3 fruit fly cellular contexts compared by ENCODE assay signal in the genomic region with DNA sequence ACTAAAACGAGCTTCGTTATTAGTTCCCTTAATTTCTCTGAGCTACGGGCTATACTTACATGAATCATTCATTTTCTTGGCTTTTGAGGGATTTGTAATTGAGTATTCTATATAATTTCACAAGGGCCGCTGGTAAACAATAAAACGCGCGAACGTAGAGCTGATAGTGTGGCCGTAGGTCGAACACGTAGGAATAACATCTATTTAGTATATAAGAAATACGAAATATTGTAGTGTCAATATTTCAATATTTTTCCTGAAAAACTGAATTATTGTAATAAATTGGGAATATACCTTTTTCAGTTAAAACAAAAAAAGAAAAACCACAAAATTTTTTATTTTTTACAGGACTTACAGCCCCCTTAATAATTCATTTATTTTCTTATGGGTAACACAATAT.
TF ChIP-seq lines count a peak whose summit lies in the region.

RPA2 (minus strand) TSS at position 173 of the 400 bp plus-strand sequence.

- peak; percentile 34 for TF ChIP-seq CTCF in whole organism, embryonic (GFP tag; optimal IDR thresholded peaks at IDR 0.05; lab: Kevin White, UChicago)

TF ChIP-seq in whole organism, adult, 20 proteins besides CTCF, POLR2A, EP300 and RAD21:
- TF ChIP-seq kay (GFP tag; lab: Kevin White, UChicago; ENCODE audit: borderline replicate concordance) (peak; percentile 92), cnc (optimal IDR thresholded peaks at IDR 0.05; lab: Kevin White, UChicago) (no peak)

TF ChIP-seq in whole organism, embryonic, 481 proteins besides CTCF, POLR2A, EP300 and RAD21:
- TF ChIP-seq Spps (tag; optimal IDR thresholded peaks at IDR 0.05; lab: Kevin White, UChicago) (no peak), CG14710 (tag; optimal IDR thresholded peaks at IDR 0.05; lab: Kevin White, UChicago) (peak; percentile 1), CG8281 (tag; optimal IDR thresholded peaks at IDR 0.05; lab: Kevin White, UChicago) (peak; percentile 99), Doc3 (GFP tag; IDR thresholded peaks at IDR 0.05; lab: Robert Waterston, UW; ENCODE audit: partially characterized antibody) (no peak), trem (tag; optimal IDR thresholded peaks at IDR 0.05; lab: Kevin White, UChicago) (peak; percentile 48), gcm2 (GFP tag; optimal IDR thresholded peaks at IDR 0.05; lab: Kevin White, UChicago) (no peak), jumu (GFP tag; optimal IDR thresholded peaks at IDR 0.05; lab: Kevin White, UChicago) (no peak), lbe (GFP tag; optimal IDR thresholded peaks at IDR 0.05; lab: Kevin White, UChicago) (no peak), CG9727 (GFP tag; optimal IDR thresholded peaks at IDR 0.05; lab: Kevin White, UChicago) (no peak), lab (GFP tag; optimal IDR thresholded peaks at IDR 0.05; lab: Kevin White, UChicago) (no peak), gfzf (GFP tag; optimal IDR thresholded peaks at IDR 0.05; lab: Kevin White, UChicago) (peak; percentile 71), MBD-R2 (GFP tag; IDR thresholded peaks at IDR 0.05; lab: Robert Waterston, UW) (peak; percentile 40; the same call in 1 of the 2 replicates), BEAF-32 (GFP tag; optimal IDR thresholded peaks at IDR 0.05; lab: Kevin White, UChicago) (peak; percentile 1), Eip74EF (GFP tag; optimal IDR thresholded peaks at IDR 0.05; lab: Kevin White, UChicago) (no peak), CG9437 (GFP tag; optimal IDR thresholded peaks at IDR 0.05; lab: Kevin White, UChicago) (no peak), CG10267 (tag; optimal IDR thresholded peaks at IDR 0.05; lab: Kevin White, UChicago) (peak; percentile 6), pzg (GFP tag; optimal IDR thresholded peaks at IDR 0.05; lab: Kevin White, UChicago) (peak; percentile 40), CG9797 (GFP tag; optimal IDR thresholded peaks at IDR 0.05; lab: Kevin White, UChicago) (peak; percentile 72), Dp (GFP tag; optimal IDR thresholded peaks at IDR 0.05; lab: Kevin White, UChicago) (peak; percentile 73), Mad (GFP tag; optimal IDR thresholded peaks at IDR 0.05; lab: Kevin White, UChicago) (no peak), vnd (GFP tag; IDR thresholded peaks at IDR 0.05; lab: Robert Waterston, UW; ENCODE audit: partially characterized antibody) (no peak), MESR4 (GFP tag; optimal IDR thresholded peaks at IDR 0.05; lab: Kevin White, UChicago) (peak; percentile 29), BtbVII (GFP tag; optimal IDR thresholded peaks at IDR 0.05; lab: Kevin White, UChicago) (no peak), hb (GFP tag; IDR thresholded peaks at IDR 0.05; lab: Robert Waterston, UW; ENCODE audit: partially characterized antibody) (no peak), stwl (tag; optimal IDR thresholded peaks at IDR 0.05; lab: Kevin White, UChicago) (peak; percentile 52), E2f2 (GFP tag; IDR thresholded peaks at IDR 0.05; lab: Robert Waterston, UW) (peak; percentile 81), sima (GFP tag; optimal IDR thresholded peaks at IDR 0.05; lab: Kevin White, UChicago) (no peak), phol (tag; optimal IDR thresholded peaks at IDR 0.05; lab: Kevin White, UChicago) (peak; percentile 10), Fer3 (tag; optimal IDR thresholded peaks at IDR 0.05; lab: Kevin White, UChicago) (no peak), zen (tag; optimal IDR thresholded peaks at IDR 0.05; lab: Kevin White, UChicago) (no peak)
TF ChIP-seq in whole organism, embryonic: peak in this region for 14.

TF ChIP-seq in whole organism, prepupa, 60 proteins besides CTCF, POLR2A, EP300 and RAD21:
- TF ChIP-seq pdm3 (GFP tag; optimal IDR thresholded peaks at IDR 0.05; lab: Kevin White, UChicago) (no peak), CG7368 (GFP tag; optimal IDR thresholded peaks at IDR 0.05; lab: Kevin White, UChicago) (no peak), CG8119 (GFP tag; IDR thresholded peaks at IDR 0.05; lab: Robert Waterston, UW) (no peak), fkh (GFP tag; optimal IDR thresholded peaks at IDR 0.05; lab: Kevin White, UChicago) (peak; percentile 48)
